Worm (Caenorhabditis elegans) whole organism, young adult: Measurements from ENCODE around the gene insc-1.

Experiments used
- egrh-3 ChIP-seq: fragments of 200-800 bp; sonication (Bioruptor generic); IDR thresholded peaks from 2 replicates; pipeline ENCODE4 v1.3.6; 2022; ENCODE audit warnings: missing genetic modification reagents, missing genetic modification characterization, missing compliant biosample characterization
- fkh-3 ChIP-seq: sonication (generic microtip); optimal IDR thresholded peaks from 2 replicates; lab custom pipeline; 2016; ENCODE audit warnings: mild to moderate bottlenecking, missing genetic modification characterization, missing compliant biosample characterization

DNA sequence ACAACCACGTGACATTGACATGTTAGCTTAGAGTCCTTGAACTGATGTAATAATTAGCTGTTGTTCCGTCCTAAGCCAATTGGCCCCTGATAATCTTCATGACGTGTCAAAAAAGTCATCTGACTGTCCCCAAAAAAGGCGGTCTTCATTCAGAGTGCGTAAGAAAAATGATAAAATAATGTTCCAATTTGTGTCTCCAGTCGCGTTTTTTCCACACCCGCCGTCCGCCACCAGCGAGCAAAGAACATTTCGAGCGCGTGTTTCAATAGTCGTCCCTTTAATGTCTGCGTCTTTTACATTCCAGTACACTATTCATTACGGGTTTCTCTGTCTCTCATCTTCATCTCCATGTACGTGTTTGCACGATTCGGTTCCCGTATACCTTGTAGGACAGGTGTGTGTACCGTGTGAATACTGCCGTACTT, 21.2 kb upstream of the insc-1 start:
- TF ChIP-seq fkh-3 (tag; lab: Kevin White, UChicago) (no peak), egrh-3 (GFP tag; lab: Robert Waterston, UW) (no peak)
